Worm (Caenorhabditis elegans) whole organism, midembryonic: Measurements from ENCODE around the gene unc-43.

Source experiments
- T22C8.4 ChIP-seq: fragments of 200-800 bp; sonication (Bioruptor generic); IDR thresholded peaks from 2 replicates; pipeline ENCODE4 v1.3.6; 2022; ENCODE audit warnings: missing genetic modification characterization, missing compliant biosample characterization
- flt-1 ChIP-seq: fragments of 200-800 bp; sonication (Bioruptor generic); IDR thresholded peaks from 2 replicates; pipeline ENCODE4 v1.3.6; 2022; ENCODE audit warnings: missing genetic modification characterization, missing compliant biosample characterization
- klf-2 ChIP-seq: fragments of 200-800 bp; sonication (Bioruptor generic); conservative IDR thresholded peaks from 2 replicates; pipeline ENCODE4 v1.3.6; 2022; ENCODE audit warnings: missing genetic modification reagents, missing genetic modification characterization, missing compliant biosample characterization
- med-1 ChIP-seq: sonication (generic microtip); optimal IDR thresholded peaks from 2 replicates; lab custom pipeline; 2017; ENCODE audit warnings: missing genetic modification characterization, mild to moderate bottlenecking, missing compliant biosample characterization, antibody characterized with exemption, missing genetic modification reagents; ENCODE audit not compliant: insufficient read depth
- tab-1 ChIP-seq: fragments of 200-800 bp; sonication (Bioruptor generic); IDR thresholded peaks from 2 replicates; pipeline ENCODE4 v1.3.6; 2022; ENCODE audit warnings: missing genetic modification characterization, missing compliant biosample characterization
- ztf-23 ChIP-seq: fragments of 200-800 bp; sonication (Bioruptor generic); IDR thresholded peaks from 2 replicates; pipeline ENCODE4 v1.3.6; 2022; ENCODE audit warnings: missing genetic modification reagents, missing genetic modification characterization, missing compliant biosample characterization

- TF ChIP-seq med-1 (GFP tag; lab: Kevin White, UChicago) = no peak
- TF ChIP-seq flt-1 = no peak
- TF ChIP-seq tab-1 (GFP tag; lab: Robert Waterston, UW) = no peak
- no peak for TF ChIP-seq T22C8.4 (GFP tag; lab: Robert Waterston, UW)
- no peak for TF ChIP-seq ztf-23 (GFP tag; lab: Robert Waterston, UW)
- TF ChIP-seq klf-2 = no peak
Observed at ce11 chrIV:10339701-10340100, 10.3 kb downstream of the unc-43 start.
